Fruit fly (Drosophila melanogaster): ENCODE data around the gene RpL34a.

- no peak for TF ChIP-seq CG10348 (GFP tag; IDR thresholded peaks at IDR 0.05)
- TF ChIP-seq CG4496 (GFP tag; IDR thresholded peaks at IDR 0.05), result no peak
- TF ChIP-seq Ets98B (GFP tag; IDR thresholded peaks at IDR 0.05), result no peak
- TF ChIP-seq Pif1B (GFP tag; optimal IDR thresholded peaks at IDR 0.05), result peak; percentile 15
- peak; percentile 39 for TF ChIP-seq CG15710 (tag; optimal IDR thresholded peaks at IDR 0.05)
- no peak for TF ChIP-seq CG13204 (GFP tag; optimal IDR thresholded peaks at IDR 0.05)
- TF ChIP-seq CG17806 (tag; optimal IDR thresholded peaks at IDR 0.05), result peak; percentile 43
These were observed 9.1 kb upstream of the RpL34a start for dm6 chr3R:26068135-26068534.

Measured in whole organism, pupa.